Fruit fly (Drosophila melanogaster): ENCODE results near the gene CG13698.

Gene CG13698

DNA sequence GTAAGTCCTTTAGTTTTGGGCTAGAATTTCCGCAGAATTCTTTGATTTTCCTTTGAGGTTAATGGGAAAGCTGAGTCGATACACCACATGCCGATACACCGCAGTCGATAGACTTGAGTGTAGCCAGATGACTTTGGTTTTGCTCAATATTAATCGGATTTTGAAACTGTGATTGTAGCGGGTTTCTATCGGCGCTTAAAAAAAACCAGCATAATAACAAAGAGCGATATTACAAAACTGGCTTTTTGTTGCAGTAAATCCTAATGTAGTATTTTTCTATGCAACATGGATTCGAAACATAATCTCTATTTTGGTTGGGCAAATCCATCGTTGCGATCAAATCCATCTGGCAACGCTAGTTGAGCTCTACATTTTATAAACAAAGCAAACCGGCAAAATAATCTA is 3.5 kb upstream of the CG13698 start, which contains the start of the genes Polr3D and mus304 (continued):
- no peak for TF ChIP-seq achi (GFP tag; optimal IDR thresholded peaks at IDR 0.05)

DNA sequence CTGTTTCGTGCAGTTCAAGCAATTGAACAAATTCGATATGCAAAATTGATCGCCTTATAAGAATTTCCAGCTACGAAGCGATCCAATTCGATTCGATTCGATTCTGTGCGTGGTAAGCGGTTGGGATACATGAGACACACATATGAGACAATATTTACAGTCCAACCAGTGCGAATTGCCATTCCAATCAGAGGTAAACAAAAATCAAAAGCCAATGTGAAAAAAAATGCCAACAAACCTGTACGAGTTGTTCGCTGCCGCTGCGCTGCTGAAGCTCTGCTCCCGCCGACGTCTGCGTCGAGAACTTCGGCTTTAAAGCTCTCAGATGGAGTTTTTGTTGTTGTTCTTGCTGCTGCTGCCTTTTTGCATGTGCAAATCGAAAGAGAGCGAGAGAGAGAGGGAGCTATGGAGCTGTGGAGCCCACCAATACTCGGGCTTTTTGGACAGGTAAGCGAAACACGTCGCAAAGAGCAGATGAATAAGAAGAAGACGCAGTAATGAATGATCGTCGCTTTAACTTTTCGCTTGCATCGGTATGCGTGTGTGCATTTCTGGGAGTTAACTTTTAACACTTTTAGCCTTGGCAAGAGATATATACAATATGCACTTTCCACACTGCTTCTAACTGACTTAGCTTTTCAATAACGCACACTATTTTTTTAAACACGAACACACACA is 467 bp downstream of the CG13698 start:
- no peak for TF ChIP-seq cyc (GFP tag; optimal IDR thresholded peaks at IDR 0.05)
- no peak for TF ChIP-seq Hr38 (GFP tag; optimal IDR thresholded peaks at IDR 0.05)
- TF ChIP-seq CG34406 (GFP tag; optimal IDR thresholded peaks at IDR 0.05), result no peak
- TF ChIP-seq CG11294 (GFP tag; IDR thresholded peaks at IDR 0.05), result no peak
- TF ChIP-seq CG3032 (tag; optimal IDR thresholded peaks at IDR 0.05), result no peak
- TF ChIP-seq topi (GFP tag; optimal IDR thresholded peaks at IDR 0.05), result no peak
- TF ChIP-seq CG8319 (GFP tag; optimal IDR thresholded peaks at IDR 0.05), result no peak
- TF ChIP-seq achi (GFP tag; optimal IDR thresholded peaks at IDR 0.05), result no peak
- no peak for TF ChIP-seq CG3919 (GFP tag; optimal IDR thresholded peaks at IDR 0.05)
- no peak for TF ChIP-seq CG32006 (GFP tag; optimal IDR thresholded peaks at IDR 0.05)
- TF ChIP-seq CG8119 (GFP tag; IDR thresholded peaks at IDR 0.05), result no peak
- no peak for TF ChIP-seq CG8632 (GFP tag; optimal IDR thresholded peaks at IDR 0.05)
- TF ChIP-seq CG6792 (GFP tag; optimal IDR thresholded peaks at IDR 0.05), result no peak
- TF ChIP-seq CG6808 (GFP tag; optimal IDR thresholded peaks at IDR 0.05), result peak; percentile 14
- no peak for TF ChIP-seq Hr4 (GFP tag; optimal IDR thresholded peaks at IDR 0.05)
- TF ChIP-seq fd59A (GFP tag; optimal IDR thresholded peaks at IDR 0.05), result no peak
- no peak for TF ChIP-seq CG10631 (GFP tag; optimal IDR thresholded peaks at IDR 0.05)
- TF ChIP-seq Blimp-1 (GFP tag; optimal IDR thresholded peaks at IDR 0.05), result no peak
- peak; percentile 17 for TF ChIP-seq fkh (GFP tag; optimal IDR thresholded peaks at IDR 0.05)
- no peak for TF ChIP-seq CG6854 (GFP tag; optimal IDR thresholded peaks at IDR 0.05)
- peak; percentile 51; the same call in 2 of the 3 replicates for TF ChIP-seq CG6163 (GFP tag; IDR thresholded peaks at IDR 0.05)
- no peak for TF ChIP-seq CG10669 (GFP tag; optimal IDR thresholded peaks at IDR 0.05)
- no peak for TF ChIP-seq CG11902 (GFP tag; optimal IDR thresholded peaks at IDR 0.05)
- TF ChIP-seq dsx (GFP tag; optimal IDR thresholded peaks at IDR 0.05; ENCODE audit: poor library complexity, severe bottlenecking), result no peak
- peak in 1 of 2 experiments; percentile 35 for TF ChIP-seq ss (GFP tag; optimal IDR thresholded peaks at IDR 0.05)
- TF ChIP-seq Sox15 (GFP tag; optimal IDR thresholded peaks at IDR 0.05), result no peak
- no peak for TF ChIP-seq Sox14 (GFP tag; optimal IDR thresholded peaks at IDR 0.05)
- TF ChIP-seq CG9139 (GFP tag; optimal IDR thresholded peaks at IDR 0.05), result no peak
- no peak for TF ChIP-seq acj6 (GFP tag; optimal IDR thresholded peaks at IDR 0.05)
- no peak for TF ChIP-seq CG1621 (tag; optimal IDR thresholded peaks at IDR 0.05)
- TF ChIP-seq CG16779 (tag; optimal IDR thresholded peaks at IDR 0.05), result no peak
- no peak for TF ChIP-seq CG15336 (GFP tag; IDR thresholded peaks at IDR 0.05)
- TF ChIP-seq Eip93F (GFP tag; optimal IDR thresholded peaks at IDR 0.05), result no peak

DNA sequence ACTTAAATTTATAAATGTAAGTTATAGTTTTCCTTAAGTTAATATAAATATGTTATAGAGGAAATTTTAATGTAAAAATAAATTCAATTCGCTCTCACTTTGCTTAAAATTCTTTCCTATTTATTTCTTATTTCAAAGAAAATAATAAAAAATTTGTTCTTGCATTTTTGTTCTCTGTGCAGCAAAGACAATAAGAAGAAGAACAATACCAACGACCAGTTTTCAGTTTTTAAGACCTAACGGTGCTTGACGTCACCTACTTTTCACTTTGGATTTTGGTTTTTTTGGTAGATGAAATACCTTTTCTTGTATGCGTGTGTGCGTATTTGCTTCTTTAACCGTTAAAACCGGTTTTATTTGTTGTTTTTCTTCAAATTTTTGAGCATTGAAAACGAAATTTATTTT is 3.8 kb downstream of the CG13698 start:
- peak; percentile 11 for TF ChIP-seq Sox102F (GFP tag; optimal IDR thresholded peaks at IDR 0.05)
- TF ChIP-seq Eip78C (GFP tag), result peak; percentile 33
- TF ChIP-seq esn (GFP tag; optimal IDR thresholded peaks at IDR 0.05), result peak; percentile 23
- TF ChIP-seq CG8119 (GFP tag; IDR thresholded peaks at IDR 0.05), result 0 out of 3 replicates have a peak, but pooled peaks have one; percentile 22
- peak; percentile 31 for TF ChIP-seq Met (GFP tag; optimal IDR thresholded peaks at IDR 0.05)
- TF ChIP-seq Blimp-1 (GFP tag; optimal IDR thresholded peaks at IDR 0.05), result peak; percentile 71
- TF ChIP-seq OdsH (GFP tag; optimal IDR thresholded peaks at IDR 0.05), result peak; percentile 7
- peak; percentile 36; the same call in 1 of the 2 replicates for TF ChIP-seq CG15336 (GFP tag; IDR thresholded peaks at IDR 0.05)
- no peak for TF ChIP-seq spab (GFP tag; optimal IDR thresholded peaks at IDR 0.05)
- TF ChIP-seq CG8632 (GFP tag; optimal IDR thresholded peaks at IDR 0.05), result peak; percentile 7
- no peak for TF ChIP-seq vri (GFP tag; optimal IDR thresholded peaks at IDR 0.05)

Data from whole organism, prepupa.